Worm (Caenorhabditis elegans) whole organism, L4 larva: ENCODE measurements around the gene scly-1.

Experiments
- D1046.2 ChIP-seq: fragments of 200-800 bp; sonication (Bioruptor generic); IDR thresholded peaks from 2 replicates; pipeline ENCODE4 v1.3.6; 2022; ENCODE audit warnings: missing genetic modification characterization, missing compliant biosample characterization
- F37D6.2 ChIP-seq: sonication (generic microtip); optimal IDR thresholded peaks from 2 replicates; lab custom pipeline; 2016; ENCODE audit warnings: mild to moderate bottlenecking, missing genetic modification characterization, missing compliant biosample characterization
- F49E8.2 ChIP-seq: sonication (generic microtip); optimal IDR thresholded peaks from 2 replicates; lab custom pipeline; 2016; ENCODE audit warnings: missing compliant biosample characterization, mild to moderate bottlenecking, missing genetic modification characterization, borderline replicate concordance
- T26A8.4 ChIP-seq: fragments of 200-800 bp; sonication (Bioruptor generic); IDR thresholded peaks from 2 replicates; pipeline ENCODE4 v1.3.6; 2022; ENCODE audit warnings: missing genetic modification characterization, missing compliant biosample characterization
- Y48G9A.11 ChIP-seq: fragments of 200-800 bp; sonication (Bioruptor generic); IDR thresholded peaks from 2 replicates; pipeline ENCODE4 v1.3.6; 2022; ENCODE audit warnings: missing genetic modification reagents, missing genetic modification characterization, missing compliant biosample characterization
- ZK337.2 ChIP-seq: fragments of 200-800 bp; sonication (Bioruptor generic); IDR thresholded peaks from 2 replicates; pipeline ENCODE4 v1.3.6; 2022; ENCODE audit warnings: missing genetic modification reagents, missing genetic modification characterization, missing compliant biosample characterization
- ZK546.5 ChIP-seq, 2 experiments: sonication (generic microtip); optimal IDR thresholded peaks; 2 replicates each; lab custom pipeline; 2017; ENCODE audit warnings: missing biosample characterization in 2 of 2, missing genetic modification characterization in 2 of 2
- aly-2 ChIP-seq: sonication (generic microtip); optimal IDR thresholded peaks from 2 replicates; lab custom pipeline; 2018; ENCODE audit warnings: missing biosample characterization, missing genetic modification characterization
- ama-1 ChIP-seq: fragments of 150-350 bp; optimal IDR thresholded peaks from 2 replicates; lab custom pipeline; 2014; ENCODE audit warnings: inconsistent platforms, mixed read lengths
- ceh-20 ChIP-seq: fragments of 200-800 bp; sonication (Bioruptor generic); IDR thresholded peaks from 2 replicates; pipeline ENCODE4 v1.3.6; 2022; ENCODE audit warnings: missing genetic modification reagents, missing genetic modification characterization, missing compliant biosample characterization
- ceh-28 ChIP-seq: fragments of 150-350 bp; optimal IDR thresholded peaks from 2 replicates; lab custom pipeline; 2014; ENCODE audit warnings: missing biosample characterization, missing genetic modification reagents, missing genetic modification characterization
- ceh-44 ChIP-seq: fragments of 200-800 bp; sonication (Bioruptor generic); IDR thresholded peaks from 2 replicates; pipeline ENCODE4 v1.3.6; 2022; ENCODE audit warnings: missing genetic modification reagents, missing genetic modification characterization, missing compliant biosample characterization
- ceh-82 ChIP-seq: sonication (generic microtip); optimal IDR thresholded peaks from 2 replicates; lab custom pipeline; 2017; ENCODE audit warnings: missing biosample characterization, missing genetic modification characterization
- daf-8 ChIP-seq: fragments of 200-800 bp; sonication (Bioruptor generic); IDR thresholded peaks from 2 replicates; pipeline ENCODE4 v1.3.6; 2022; ENCODE audit warnings: missing genetic modification characterization, missing compliant biosample characterization
- duxl-1 ChIP-seq: sonication (generic microtip); optimal IDR thresholded peaks from 2 replicates; lab custom pipeline; 2016; ENCODE audit warnings: mild to moderate bottlenecking, missing genetic modification characterization, moderate library complexity, missing compliant biosample characterization; ENCODE audit not compliant: poor library complexity
- dve-1 ChIP-seq: sonication (generic microtip); optimal IDR thresholded peaks from 2 replicates; lab custom pipeline; 2017; ENCODE audit warnings: antibody characterized with exemption, mild to moderate bottlenecking, missing genetic modification characterization, missing compliant biosample characterization; ENCODE audit not compliant: insufficient read depth
- egl-43 ChIP-seq: fragments of 200-800 bp; sonication (Bioruptor generic); IDR thresholded peaks from 2 replicates; pipeline ENCODE4 v1.3.6; 2022; ENCODE audit warnings: missing genetic modification reagents, missing genetic modification characterization, missing compliant biosample characterization
- hif-1 ChIP-seq, 2 experiments: sonication (generic microtip); optimal IDR thresholded peaks; 2 replicates each; lab custom pipeline; 2016 to 2017; ENCODE audit warnings: missing compliant biosample characterization in 2 of 2, missing genetic modification characterization in 2 of 2, missing genetic modification reagents in 2 of 2, missing genotype in 2 of 2, mild to moderate bottlenecking in 1 of 2
- hlh-30 ChIP-seq: sonication (generic microtip); optimal IDR thresholded peaks from 2 replicates; lab custom pipeline; 2017; ENCODE audit warnings: antibody characterized with exemption, mild to moderate bottlenecking, missing genetic modification characterization, missing compliant biosample characterization; ENCODE audit not compliant: insufficient read depth
- hmg-1.1 ChIP-seq: fragments of 200-800 bp; sonication (Bioruptor generic); IDR thresholded peaks from 2 replicates; pipeline ENCODE4 v1.3.6; 2022; ENCODE audit warnings: missing genetic modification reagents, missing genetic modification characterization, missing compliant biosample characterization
- lin-1 ChIP-seq: fragments of 200-800 bp; sonication (Bioruptor generic); IDR thresholded peaks from 2 replicates; pipeline ENCODE4 v1.3.6; 2022; ENCODE audit warnings: missing genetic modification reagents, missing genetic modification characterization, missing compliant biosample characterization
- lin-29 ChIP-seq: fragments of 200-800 bp; sonication (Bioruptor generic); IDR thresholded peaks from 2 replicates; pipeline ENCODE4 v1.3.6; 2022; ENCODE audit warnings: missing genetic modification reagents, missing genetic modification characterization, missing compliant biosample characterization
- mdl-1 ChIP-seq, 2 experiments: fragments of 150-350 bp in 1 of 2; sonication (generic microtip) in 1 of 2; optimal IDR thresholded peaks; 2 replicates each; lab custom pipeline; 2014 to 2017; ENCODE audit warnings: missing biosample characterization in 2 of 2, missing genetic modification characterization in 2 of 2
- mxl-2 ChIP-seq: fragments of 200-800 bp; sonication (Bioruptor generic); conservative IDR thresholded peaks from 2 replicates; pipeline ENCODE4 v1.3.6; 2022; ENCODE audit warnings: missing genetic modification reagents, missing genetic modification characterization, missing compliant biosample characterization
- mxl-3 ChIP-seq: fragments of 200-800 bp; sonication (Bioruptor generic); optimal IDR thresholded peaks from 2 replicates; lab custom pipeline; 2018; ENCODE audit warnings: mild to moderate bottlenecking, missing genetic modification characterization, missing compliant biosample characterization
- nhr-10 ChIP-seq: fragments of 150-350 bp; optimal IDR thresholded peaks from 2 replicates; lab custom pipeline; 2014; ENCODE audit warnings: missing biosample characterization, missing genetic modification characterization
- nhr-111 ChIP-seq: fragments of 200-800 bp; sonication (Bioruptor generic); optimal IDR thresholded peaks from 2 replicates; lab custom pipeline; 2018; ENCODE audit warnings: mild to moderate bottlenecking, missing genetic modification characterization, missing compliant biosample characterization
- nhr-28 ChIP-seq: fragments of 150-350 bp; optimal IDR thresholded peaks from 2 replicates; lab custom pipeline; 2014; ENCODE audit warnings: missing biosample characterization, missing genetic modification characterization
- nhr-41 ChIP-seq: fragments of 200-800 bp; sonication (Bioruptor generic); IDR thresholded peaks from 2 replicates; pipeline ENCODE4 v1.3.6; 2022; ENCODE audit warnings: missing genetic modification reagents, missing genetic modification characterization, missing compliant biosample characterization
- nhr-48 ChIP-seq: sonication (generic microtip); optimal IDR thresholded peaks from 2 replicates; lab custom pipeline; 2016; ENCODE audit warnings: mild to moderate bottlenecking, missing genetic modification characterization, missing compliant biosample characterization
- nhr-77 ChIP-seq: fragments of 150-350 bp; optimal IDR thresholded peaks from 2 replicates; lab custom pipeline; 2014; ENCODE audit warnings: missing biosample characterization, missing genetic modification characterization
- pha-4 ChIP-seq, 2 experiments: fragments of 150-350 bp in 1 of 2; fragments of 200-800 bp in 1 of 2; sonication (Bioruptor generic) in 1 of 2; IDR thresholded peaks in 1 of 2; optimal IDR thresholded peaks in 1 of 2; 2 replicates each; pipeline versions ENCODE4 v1.3.6 to Lab custom; 2014 to 2022; ENCODE audit warnings: missing genetic modification characterization in 2 of 2, missing genetic modification reagents in 2 of 2, missing biosample characterization in 1 of 2, missing compliant biosample characterization in 1 of 2
- php-3 ChIP-seq: fragments of 200-800 bp; sonication (Bioruptor generic); IDR thresholded peaks from 2 replicates; pipeline ENCODE4 v1.3.6; 2022; ENCODE audit warnings: missing genetic modification reagents, missing genetic modification characterization, missing compliant biosample characterization
- saeg-2 ChIP-seq: fragments of 200-800 bp; sonication (Bioruptor generic); IDR thresholded peaks from 2 replicates; pipeline ENCODE4 v1.3.6; 2022; ENCODE audit warnings: missing genetic modification reagents, missing genetic modification characterization, missing compliant biosample characterization
- set-16 ChIP-seq: fragments of 200-800 bp; sonication (Bioruptor generic); IDR thresholded peaks from 2 replicates; pipeline ENCODE4 v1.3.6; 2022; ENCODE audit warnings: missing genetic modification reagents, missing genetic modification characterization, missing compliant biosample characterization
- skn-1 ChIP-seq: fragments of 150-350 bp; optimal IDR thresholded peaks from 2 replicates; lab custom pipeline; 2014; ENCODE audit warnings: missing biosample characterization, missing genetic modification characterization
- spr-1 ChIP-seq: sonication (generic microtip); optimal IDR thresholded peaks from 2 replicates; lab custom pipeline; 2016; ENCODE audit warnings: mild to moderate bottlenecking, missing genetic modification characterization, missing compliant biosample characterization
- spr-3 ChIP-seq: fragments of 200-800 bp; sonication (Bioruptor generic); optimal IDR thresholded peaks from 2 replicates; lab custom pipeline; 2018; ENCODE audit warnings: mild to moderate bottlenecking, missing genetic modification characterization, missing compliant biosample characterization
- vab-7 ChIP-seq: fragments of 200-800 bp; sonication (Bioruptor generic); IDR thresholded peaks from 2 replicates; pipeline ENCODE4 v1.3.6; 2022; ENCODE audit warnings: missing genetic modification reagents, missing genetic modification characterization, missing compliant biosample characterization
- zag-1 ChIP-seq: fragments of 150-350 bp; optimal IDR thresholded peaks from 2 replicates; lab custom pipeline; 2014; ENCODE audit warnings: missing biosample characterization, missing genetic modification characterization
- zfp-3 ChIP-seq: fragments of 200-800 bp; sonication (Bioruptor generic); conservative IDR thresholded peaks from 2 replicates; pipeline ENCODE4 v1.3.6; 2022; ENCODE audit warnings: missing genetic modification reagents, missing genetic modification characterization, missing compliant biosample characterization
- zip-11 ChIP-seq: fragments of 200-800 bp; sonication (Bioruptor generic); IDR thresholded peaks from 2 replicates; pipeline ENCODE4 v1.3.6; 2022; ENCODE audit warnings: missing genetic modification characterization, missing compliant biosample characterization
- zip-2 ChIP-seq: fragments of 150-350 bp; optimal IDR thresholded peaks from 2 replicates; lab custom pipeline; 2014; ENCODE audit warnings: missing biosample characterization, missing genetic modification characterization
- ztf-11 ChIP-seq: fragments of 150-350 bp; optimal IDR thresholded peaks from 2 replicates; lab custom pipeline; 2014; ENCODE audit warnings: missing biosample characterization, missing genetic modification characterization

The scly-1 gene

DNA sequence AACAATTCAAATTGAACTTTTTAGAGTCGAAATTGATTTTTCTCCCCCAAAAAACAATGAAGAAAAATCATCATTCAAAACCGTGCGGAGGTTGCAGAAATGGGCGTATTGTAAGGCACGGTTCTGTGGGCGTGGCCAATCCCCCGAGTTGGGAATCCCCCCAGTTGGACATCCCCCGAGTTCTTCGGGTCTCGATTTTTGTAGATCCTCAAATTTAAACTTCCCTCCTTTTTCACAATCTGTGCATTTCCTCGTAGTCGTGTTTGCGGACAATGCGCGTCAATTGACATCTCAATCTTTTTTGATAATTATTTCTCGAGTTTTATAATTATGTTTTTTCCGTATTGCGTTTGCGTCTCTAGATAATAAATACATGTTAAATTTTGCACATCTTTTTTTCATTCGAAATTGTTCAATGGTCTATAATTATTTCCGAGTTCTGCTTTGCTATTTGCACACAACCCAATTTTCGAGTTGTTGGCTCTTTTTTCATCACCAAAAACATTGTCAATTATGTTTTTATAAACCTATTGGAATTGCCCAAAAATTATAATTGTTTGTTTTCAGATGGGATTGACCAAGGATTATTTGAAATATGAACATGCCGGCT lies 11.0 kb downstream of the scly-1 start, which contains the start of gene F13H8.2 (continued):
- peak; percentile 41 for TF ChIP-seq duxl-1 (tag; lab: Kevin White, UChicago)
- 0 out of 2 replicates have a peak, but pooled peaks have one; percentile 11 for TF ChIP-seq lin-29 (GFP tag; lab: Robert Waterston, UW)
- peak; percentile 20 for TF ChIP-seq nhr-28 (tag; lab: Kevin White, UChicago)
- TF ChIP-seq nhr-10 (tag; lab: Kevin White, UChicago): no peak
- peak; percentile 42 for TF ChIP-seq F37D6.2 (tag; lab: Kevin White, UChicago)
- TF ChIP-seq spr-3 (GFP tag; lab: Kevin White, UChicago): no peak
- no peak for TF ChIP-seq zag-1 (tag; lab: Kevin White, UChicago)
- TF ChIP-seq set-16 (GFP tag; lab: Robert Waterston, UW): no peak; the same call in 1 of the 2 replicates
- TF ChIP-seq mdl-1 (tag; optimal IDR thresholded peaks at IDR 0.05; lab: Kevin White, UChicago): peak in 1 of 2 experiments; percentile 52
- peak; percentile 20 for TF ChIP-seq mxl-3 (GFP tag; lab: Kevin White, UChicago)
- TF ChIP-seq zip-2: no peak
- peak; percentile 78 for TF ChIP-seq egl-43 (GFP tag; lab: Robert Waterston, UW)
- TF ChIP-seq nhr-41 (GFP tag; lab: Robert Waterston, UW): no peak
- TF ChIP-seq ZK337.2 (GFP tag; lab: Robert Waterston, UW): peak; percentile 70; the same call in 1 of the 2 replicates
- peak in 1 of 2 experiments; percentile 58 for TF ChIP-seq hif-1 (tag; optimal IDR thresholded peaks at IDR 0.05; lab: Kevin White, UChicago)
- no peak for TF ChIP-seq nhr-111
- peak; percentile 22 for TF ChIP-seq F49E8.2 (tag; lab: Kevin White, UChicago)
- 0 out of 2 replicates have a peak, but pooled peaks have one; percentile 17 for TF ChIP-seq zfp-3 (GFP tag; lab: Robert Waterston, UW)
- TF ChIP-seq dve-1: peak; percentile 40
- peak; percentile 68 for TF ChIP-seq hlh-30 (tag; lab: Kevin White, UChicago)
- no peak for TF ChIP-seq aly-2
- TF ChIP-seq nhr-48 (tag; lab: Kevin White, UChicago): peak; percentile 22
- TF ChIP-seq nhr-77: peak; percentile 28
- TF ChIP-seq spr-1: peak; percentile 62
- TF ChIP-seq vab-7 (GFP tag; lab: Robert Waterston, UW): peak; percentile 77

DNA sequence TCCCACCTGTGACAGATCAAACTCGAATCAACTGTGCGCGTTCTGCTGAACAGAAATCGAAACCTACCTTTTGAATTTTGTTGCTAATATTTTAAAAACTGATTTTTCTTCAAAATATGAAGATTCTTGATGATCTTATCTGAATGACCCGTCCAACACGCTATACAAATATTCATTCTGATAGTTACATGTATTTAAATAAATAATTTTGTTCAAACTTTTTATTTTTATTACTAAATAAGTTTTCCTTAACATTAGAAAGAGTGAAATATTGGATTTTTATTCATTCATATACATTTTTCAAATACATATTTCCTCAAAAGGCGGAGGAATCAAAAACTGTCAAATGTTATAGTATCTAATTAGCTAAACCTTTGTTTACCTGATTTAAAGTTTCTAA lies 12.9 kb downstream of the scly-1 start, which contains the start of gene F13H8.8:
Gene F13H8.8, minus strand, starts transcription at position 101 of the 400 bp plus-strand sequence.
- TF ChIP-seq pha-4 (GFP tag; IDR thresholded peaks at IDR 0.05; lab: Robert Waterston, UW): no peak
- TF ChIP-seq pha-4 (tag; optimal IDR thresholded peaks at IDR 0.05; lab: Kevin White, UChicago): no peak
- TF ChIP-seq php-3 (GFP tag; lab: Robert Waterston, UW): no peak
- no peak for TF ChIP-seq ceh-20 (GFP tag; lab: Robert Waterston, UW)
- no peak for TF ChIP-seq nhr-48 (tag; lab: Kevin White, UChicago)
- TF ChIP-seq skn-1 (tag; lab: Kevin White, UChicago): no peak
- no peak for TF ChIP-seq ztf-11 (tag; lab: Kevin White, UChicago)
- TF ChIP-seq ceh-82 (tag; lab: Kevin White, UChicago): no peak

DNA sequence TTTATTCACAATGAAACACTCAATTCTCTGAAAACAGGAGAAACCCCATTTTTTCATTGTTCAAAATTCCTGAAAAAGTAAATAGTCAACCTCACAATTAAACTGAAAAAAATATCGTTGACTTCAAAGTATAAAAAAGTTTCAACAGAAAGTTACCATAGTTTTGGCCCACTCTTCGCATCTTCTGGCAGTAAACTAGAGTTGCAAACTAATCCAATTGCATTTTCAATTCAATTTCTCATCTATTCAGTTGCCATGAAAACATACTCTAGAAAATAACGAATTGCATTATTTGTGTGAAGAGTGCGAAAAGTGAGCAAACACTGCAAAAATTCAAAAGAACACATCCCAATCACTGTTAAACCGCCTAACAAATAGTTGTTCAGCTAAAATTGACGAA lies 17.2 kb downstream of the scly-1 start, which contains the start of gene F13H8.3:
Gene F13H8.3, plus strand, starts transcription at position 301 of the 400 bp plus-strand sequence.
- TF ChIP-seq ceh-44 (GFP tag; lab: Robert Waterston, UW) (no peak), ceh-28 (tag; lab: Kevin White, UChicago) (no peak), mxl-2 (GFP tag; lab: Robert Waterston, UW) (no peak), lin-1 (GFP tag; lab: Robert Waterston, UW) (no peak), D1046.2 (no peak), saeg-2 (GFP tag; lab: Robert Waterston, UW) (no peak), mxl-3 (GFP tag; lab: Kevin White, UChicago) (no peak), ZK546.5 (tag; optimal IDR thresholded peaks at IDR 0.05; lab: Kevin White, UChicago) (no peak), Y48G9A.11 (GFP tag; lab: Robert Waterston, UW) (no peak), php-3 (GFP tag; lab: Robert Waterston, UW) (no peak), zip-11 (GFP tag; lab: Robert Waterston, UW) (no peak), T26A8.4 (no peak), hmg-1.1 (GFP tag; lab: Robert Waterston, UW) (no peak), ama-1 (lab: Kevin White, UChicago) (no peak), daf-8 (no peak), hif-1 (tag; optimal IDR thresholded peaks at IDR 0.05; lab: Kevin White, UChicago) (no peak)
